Worm (Caenorhabditis elegans) whole organism, mixed stage, embryonic: ENCODE results near the gene F11G11.15.

Experiments used
- M03D4.4 ChIP-seq: sonication (generic microtip); optimal IDR thresholded peaks from 2 replicates; lab custom pipeline; 2017; ENCODE audit warnings: mild to moderate bottlenecking, missing genetic modification characterization, missing compliant biosample characterization
- blmp-1 ChIP-seq: fragments of 150-350 bp; optimal IDR thresholded peaks from 2 replicates; lab custom pipeline; 2014; ENCODE audit warnings: missing biosample characterization, missing genetic modification characterization
- elt-3 ChIP-seq: fragments of 150-350 bp; optimal IDR thresholded peaks from 2 replicates; lab custom pipeline; 2014; ENCODE audit warnings: missing biosample characterization, missing genetic modification characterization
- ham-2 ChIP-seq: fragments of 200-800 bp; sonication (Bioruptor generic); optimal IDR thresholded peaks from 2 replicates; lab custom pipeline; 2018; ENCODE audit warnings: mild to moderate bottlenecking, missing genetic modification characterization, missing compliant biosample characterization
- lin-13 ChIP-seq: fragments of 150-350 bp; optimal IDR thresholded peaks from 2 replicates; lab custom pipeline; 2014; ENCODE audit warnings: missing biosample characterization, missing genetic modification characterization
- pha-4 ChIP-seq: fragments of 150-350 bp; optimal IDR thresholded peaks from 2 replicates; lab custom pipeline; 2018; ENCODE audit warnings: missing biosample characterization, missing genetic modification reagents, missing genetic modification characterization
- snpc-4 ChIP-seq: fragments of 150-350 bp; optimal IDR thresholded peaks from 2 replicates; lab custom pipeline; 2014; ENCODE audit warnings: missing biosample characterization, missing genetic modification characterization
- sptf-1 ChIP-seq: sonication (generic microtip); optimal IDR thresholded peaks from 2 replicates; lab custom pipeline; 2017; ENCODE audit warnings: mild to moderate bottlenecking, missing genetic modification characterization, moderate library complexity, missing compliant biosample characterization
- unc-39 ChIP-seq: fragments of 150-350 bp; optimal IDR thresholded peaks from 2 replicates; lab custom pipeline; 2014; ENCODE audit warnings: missing biosample characterization, missing genetic modification characterization

DNA sequence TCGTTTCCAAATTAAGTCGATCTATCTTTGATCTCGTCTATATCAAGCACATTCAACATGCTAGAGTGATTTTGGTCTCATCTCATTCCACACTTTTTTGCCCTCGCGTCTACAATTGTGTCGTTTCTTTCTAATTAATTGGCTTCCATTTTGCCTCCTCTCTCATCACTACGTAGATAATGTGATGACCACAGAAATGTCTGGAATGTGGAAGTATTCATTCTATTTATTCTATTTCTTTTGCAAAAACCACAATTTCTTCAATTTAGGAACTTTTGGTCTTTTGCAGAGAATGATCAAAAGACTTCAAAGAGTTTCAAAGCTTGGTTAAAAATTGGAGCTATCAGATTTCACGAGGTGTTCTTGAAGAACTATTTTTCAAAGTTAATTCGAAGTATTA is 40.9 kb downstream of the F11G11.15 start:
- TF ChIP-seq blmp-1 (no peak), ham-2 (GFP tag; lab: Kevin White, UChicago) (no peak), unc-39 (tag; lab: Kevin White, UChicago) (no peak), elt-3 (no peak), snpc-4 (tag; lab: Kevin White, UChicago) (no peak), pha-4 (tag; lab: Kevin White, UChicago) (no peak), M03D4.4 (tag; lab: Kevin White, UChicago) (no peak), lin-13 (no peak), sptf-1 (tag; lab: Kevin White, UChicago) (no peak)
